Worm (Caenorhabditis elegans) whole organism, mixed stage, embryonic: Measurements from ENCODE around the gene bath-15.

Experiments used
- mep-1 ChIP-seq: fragments of 150-350 bp; optimal IDR thresholded peaks from 2 replicates; lab custom pipeline; 2017; ENCODE audit warnings: missing biosample characterization, missing genetic modification reagents, missing genetic modification characterization, inconsistent platforms
- nhr-12 ChIP-seq: fragments of 150-350 bp; optimal IDR thresholded peaks from 2 replicates; lab custom pipeline; 2014; ENCODE audit warnings: missing biosample characterization, missing genetic modification characterization
- nhr-237 ChIP-seq: fragments of 150-350 bp; optimal IDR thresholded peaks from 2 replicates; lab custom pipeline; 2014; ENCODE audit warnings: missing biosample characterization, missing genetic modification characterization
- pha-4 ChIP-seq: fragments of 150-350 bp; optimal IDR thresholded peaks from 2 replicates; lab custom pipeline; 2018; ENCODE audit warnings: missing biosample characterization, missing genetic modification reagents, missing genetic modification characterization
- snpc-4 ChIP-seq: fragments of 150-350 bp; optimal IDR thresholded peaks from 2 replicates; lab custom pipeline; 2014; ENCODE audit warnings: missing biosample characterization, missing genetic modification characterization

- no peak for TF ChIP-seq mep-1
- no peak for TF ChIP-seq nhr-12 (tag; lab: Kevin White, UChicago)
- TF ChIP-seq nhr-237 (tag; lab: Kevin White, UChicago), result no peak
- no peak for TF ChIP-seq pha-4 (tag; lab: Kevin White, UChicago)
- TF ChIP-seq snpc-4 (tag; lab: Kevin White, UChicago), result no peak
Observed at ce11 chrIII:7762250-7762649, 13.6 kb downstream of the bath-15 start.
